Fruit fly (Drosophila melanogaster) whole organism, embryonic: Measurements from ENCODE around the gene Abl.

ENCODE experiments used
- C15 ChIP-seq: fragments of 200-800 bp; sonication (Bioruptor generic); IDR thresholded peaks from 3 replicates; pipeline ENCODE4 v1.3.6; 2022; ENCODE audit warnings: missing biosample characterization, missing genetic modification characterization
- CG10267 ChIP-seq: fragments of 200-800 bp; sonication (Bioruptor generic); optimal IDR thresholded peaks from 2 replicates; lab custom pipeline; 2018; ENCODE audit warnings: missing biosample characterization, mild to moderate bottlenecking, missing genetic modification characterization, moderate library complexity
- CG11504 ChIP-seq: fragments of 200-800 bp; sonication (Bioruptor generic); optimal IDR thresholded peaks from 3 replicates; lab custom pipeline; 2019; ENCODE audit warnings: missing biosample characterization, mild to moderate bottlenecking, missing genetic modification characterization, moderate library complexity
- CG12659 ChIP-seq: fragments of 200-800 bp; sonication (Bioruptor generic); optimal IDR thresholded peaks from 3 replicates; lab custom pipeline; 2017; ENCODE audit warnings: mild to moderate bottlenecking, missing biosample characterization, missing genetic modification reagents, missing genetic modification characterization
- CG12744 ChIP-seq: fragments of 200-800 bp; sonication (Bioruptor generic); optimal IDR thresholded peaks from 2 replicates; lab custom pipeline; 2016; ENCODE audit warnings: missing biosample characterization, missing genetic modification characterization
- CG13624 ChIP-seq: fragments of 200-800 bp; sonication (Bioruptor generic); optimal IDR thresholded peaks from 2 replicates; lab custom pipeline; 2016; ENCODE audit warnings: missing biosample characterization, missing genetic modification characterization
- CG14710 ChIP-seq: fragments of 200-800 bp; sonication (Bioruptor generic); optimal IDR thresholded peaks from 3 replicates; lab custom pipeline; 2019; ENCODE audit warnings: missing biosample characterization, mild to moderate bottlenecking, missing genetic modification characterization, moderate library complexity
- CG1529 ChIP-seq: fragments of 200-800 bp; sonication (Bioruptor generic); optimal IDR thresholded peaks from 3 replicates; lab custom pipeline; 2018; ENCODE audit warnings: missing biosample characterization, missing genetic modification characterization
- CG15514 ChIP-seq: fragments of 200-800 bp; sonication (Bioruptor generic); optimal IDR thresholded peaks from 3 replicates; lab custom pipeline; 2017; ENCODE audit warnings: missing biosample characterization, missing genetic modification characterization, mild to moderate bottlenecking, moderate library complexity, missing genetic modification reagents
- CG1603 ChIP-seq: fragments of 200-800 bp; sonication (Bioruptor generic); optimal IDR thresholded peaks from 2 replicates; lab custom pipeline; 2019; ENCODE audit warnings: missing biosample characterization, mild to moderate bottlenecking, missing genetic modification characterization, moderate library complexity
- CG16813 ChIP-seq: fragments of 200-800 bp; sonication (Bioruptor generic); IDR thresholded peaks from 3 replicates; pipeline ENCODE4 v1.3.6; 2022; ENCODE audit warnings: missing biosample characterization, missing genetic modification characterization; ENCODE audit not compliant: partially characterized antibody
- CG17612 ChIP-seq: fragments of 200-800 bp; sonication (Bioruptor generic); IDR thresholded peaks from 2 replicates; pipeline ENCODE4 v1.3.6; 2022; ENCODE audit warnings: missing biosample characterization, missing genetic modification characterization
- CG2120 ChIP-seq: fragments of 200-800 bp; sonication (Bioruptor generic); optimal IDR thresholded peaks from 3 replicates; lab custom pipeline; 2016; ENCODE audit warnings: missing biosample characterization, missing genetic modification characterization
- CG30020 ChIP-seq: fragments of 200-800 bp; optimal IDR thresholded peaks from 2 replicates; lab custom pipeline; 2019; ENCODE audit warnings: missing biosample characterization, mild to moderate bottlenecking, missing genetic modification characterization, moderate library complexity
- CG4617 ChIP-seq: fragments of 200-800 bp; sonication (Bioruptor generic); optimal IDR thresholded peaks from 3 replicates; lab custom pipeline; 2016; ENCODE audit warnings: missing biosample characterization, missing genetic modification characterization, borderline replicate concordance
- CG7271 ChIP-seq: fragments of 200-800 bp; sonication (Bioruptor generic); optimal IDR thresholded peaks from 2 replicates; lab custom pipeline; 2018; ENCODE audit warnings: missing biosample characterization, mild to moderate bottlenecking, missing genetic modification characterization, moderate library complexity
- CG8290 ChIP-seq, 3 experiments: fragments of 200-800 bp; sonication (Bioruptor generic); optimal IDR thresholded peaks; 2 replicates each; lab custom pipeline; 2016 to 2019; ENCODE audit warnings: missing biosample characterization in 3 of 3, missing genetic modification characterization in 3 of 3, mild to moderate bottlenecking in 2 of 3, moderate library complexity in 1 of 3
- CG9797 ChIP-seq: fragments of 200-800 bp; sonication (Bioruptor generic); optimal IDR thresholded peaks from 3 replicates; lab custom pipeline; 2018; ENCODE audit warnings: missing biosample characterization, mild to moderate bottlenecking, missing genetic modification characterization
- CHES-1-like ChIP-seq: fragments of 200-800 bp; sonication (Bioruptor generic); optimal IDR thresholded peaks from 2 replicates; lab custom pipeline; 2016; ENCODE audit warnings: missing biosample characterization, missing genetic modification characterization
- CTCF ChIP-seq: fragments of 200-800 bp; sonication (Bioruptor generic); optimal IDR thresholded peaks from 2 replicates; lab custom pipeline; 2017; ENCODE audit warnings: missing biosample characterization, mild to moderate bottlenecking, missing genetic modification characterization, moderate library complexity
- Doc3 ChIP-seq: fragments of 200-800 bp; sonication (Bioruptor generic); IDR thresholded peaks from 3 replicates; pipeline ENCODE4 v1.3.6; 2022; ENCODE audit warnings: missing biosample characterization, missing genetic modification characterization; ENCODE audit not compliant: partially characterized antibody
- Hr39 ChIP-seq: fragments of >200 bp; optimal IDR thresholded peaks from 2 replicates; lab custom pipeline; 2017
- MBD-R2 ChIP-seq: fragments of 200-800 bp; sonication (Bioruptor generic); IDR thresholded peaks from 2 replicates; pipeline ENCODE4 v1.3.6; 2022; ENCODE audit warnings: missing biosample characterization, missing genetic modification characterization
- Pdp1 ChIP-seq, 2 experiments: fragments of 200-800 bp; sonication (Bioruptor generic); optimal IDR thresholded peaks; 3 replicates each; lab custom pipeline; 2016; ENCODE audit warnings: missing biosample characterization in 2 of 2, missing genetic modification characterization in 2 of 2, mild to moderate bottlenecking in 1 of 2, moderate library complexity in 1 of 2
- Sox102F ChIP-seq: fragments of 200-800 bp; sonication (Bioruptor generic); optimal IDR thresholded peaks from 2 replicates; lab custom pipeline; 2018; ENCODE audit warnings: missing biosample characterization, mild to moderate bottlenecking, missing genetic modification characterization, moderate library complexity
- Sry-δ ChIP-seq: fragments of 200-800 bp; sonication (Bioruptor generic); optimal IDR thresholded peaks from 2 replicates; lab custom pipeline; 2016; ENCODE audit warnings: missing biosample characterization, missing genetic modification characterization
- Tbp ChIP-seq: fragments of >200 bp; optimal IDR thresholded peaks from 2 replicates; lab custom pipeline; 2018; ENCODE audit warnings: missing biosample characterization, missing genetic modification characterization
- YL-1 ChIP-seq: fragments of 200-800 bp; sonication (Bioruptor generic); optimal IDR thresholded peaks from 3 replicates; lab custom pipeline; 2017; ENCODE audit warnings: missing biosample characterization, mild to moderate bottlenecking, missing genetic modification characterization
- cad ChIP-seq: fragments of >200 bp; optimal IDR thresholded peaks from 2 replicates; lab custom pipeline; 2017; ENCODE audit warnings: missing biosample characterization, missing genetic modification characterization
- chif ChIP-seq, 2 experiments: fragments of 200-800 bp; sonication (Bioruptor generic); optimal IDR thresholded peaks; 3 replicates each; lab custom pipeline; 2016; ENCODE audit warnings: missing biosample characterization in 2 of 2, missing genetic modification characterization in 2 of 2
- crp ChIP-seq, 2 experiments: fragments of 200-800 bp; sonication (Bioruptor generic); optimal IDR thresholded peaks; 2 replicates in 1 of 2; 3 replicates in 1 of 2; lab custom pipeline; 2017; ENCODE audit warnings: missing biosample characterization in 2 of 2, missing genetic modification characterization in 2 of 2, mild to moderate bottlenecking in 1 of 2, moderate library complexity in 1 of 2
- fd64A ChIP-seq: fragments of 200-800 bp; sonication (Bioruptor generic); optimal IDR thresholded peaks from 3 replicates; lab custom pipeline; 2018; ENCODE audit warnings: missing biosample characterization, mild to moderate bottlenecking, missing genetic modification characterization
- gfzf ChIP-seq: fragments of 200-800 bp; sonication (Bioruptor generic); optimal IDR thresholded peaks from 2 replicates; lab custom pipeline; 2016; ENCODE audit warnings: missing biosample characterization, mild to moderate bottlenecking, missing genetic modification characterization, moderate library complexity
- inv ChIP-seq: fragments of 200-800 bp; sonication (Bioruptor generic); IDR thresholded peaks from 2 replicates; pipeline ENCODE4 v1.3.6; 2022; ENCODE audit warnings: missing biosample characterization, missing genetic modification characterization; ENCODE audit not compliant: partially characterized antibody
- nerfin-1 ChIP-seq: fragments of 200-800 bp; sonication (Bioruptor generic); optimal IDR thresholded peaks from 3 replicates; lab custom pipeline; 2019; ENCODE audit warnings: missing biosample characterization, mild to moderate bottlenecking, missing genetic modification characterization, moderate library complexity
- pan ChIP-seq, 4 experiments: fragments of >200 bp in 3 of 4; fragments of 200-800 bp in 1 of 4; sonication (Bioruptor generic) in 1 of 4; optimal IDR thresholded peaks in 3 of 4; IDR thresholded peaks in 1 of 4; 2 replicates each; pipeline versions ENCODE4 v1.3.6 to Lab custom; 2017 to 2022; ENCODE audit warnings: missing biosample characterization in 2 of 4, missing genetic modification characterization in 2 of 4, mixed read lengths in 1 of 4
- peb ChIP-seq: fragments of 200-800 bp; sonication (Bioruptor generic); IDR thresholded peaks from 2 replicates; pipeline ENCODE4 v1.3.6; 2022; ENCODE audit warnings: missing biosample characterization, missing genetic modification characterization
- pzg ChIP-seq: fragments of 200-800 bp; sonication (Bioruptor generic); optimal IDR thresholded peaks from 3 replicates; lab custom pipeline; 2018; ENCODE audit warnings: missing biosample characterization, mild to moderate bottlenecking, missing genetic modification characterization, moderate library complexity
- repo ChIP-seq: fragments of 200-800 bp; sonication (Bioruptor generic); optimal IDR thresholded peaks from 2 replicates; lab custom pipeline; 2016; ENCODE audit warnings: missing biosample characterization, missing genetic modification characterization
- ro ChIP-seq: fragments of 200-800 bp; sonication (Bioruptor generic); IDR thresholded peaks from 2 replicates; pipeline ENCODE4 v1.3.6; 2022; ENCODE audit warnings: missing biosample characterization, missing genetic modification characterization
- row ChIP-seq: fragments of 200-800 bp; sonication (Bioruptor generic); IDR thresholded peaks from 3 replicates; pipeline ENCODE4 v1.3.6; 2022; ENCODE audit warnings: missing biosample characterization, missing genetic modification characterization
- sd ChIP-seq: fragments of 200-800 bp; sonication (Bioruptor generic); optimal IDR thresholded peaks from 3 replicates; lab custom pipeline; 2018; ENCODE audit warnings: missing biosample characterization, mild to moderate bottlenecking, missing genetic modification characterization, moderate library complexity
- sisA ChIP-seq: fragments of 200-800 bp; sonication (Bioruptor generic); IDR thresholded peaks from 2 replicates; pipeline ENCODE4 v1.3.6; 2022; ENCODE audit warnings: missing biosample characterization, missing genetic modification characterization
- stwl ChIP-seq: fragments of 200-800 bp; sonication (Bioruptor generic); optimal IDR thresholded peaks from 3 replicates; lab custom pipeline; 2018; ENCODE audit warnings: missing biosample characterization, mild to moderate bottlenecking, missing genetic modification characterization, moderate library complexity
- sug ChIP-seq: fragments of 200-800 bp; optimal IDR thresholded peaks from 2 replicates; lab custom pipeline; 2019; ENCODE audit warnings: missing biosample characterization, mild to moderate bottlenecking, missing genetic modification characterization, moderate library complexity
- trem ChIP-seq: fragments of 200-800 bp; optimal IDR thresholded peaks from 3 replicates; lab custom pipeline; 2019; ENCODE audit warnings: missing biosample characterization, mild to moderate bottlenecking, missing genetic modification characterization, moderate library complexity
- twi ChIP-seq: fragments of 200-800 bp; optimal IDR thresholded peaks from 2 replicates; lab custom pipeline; 2019; ENCODE audit warnings: missing biosample characterization, mild to moderate bottlenecking, missing genetic modification characterization, moderate library complexity

Abl gene

DNA sequence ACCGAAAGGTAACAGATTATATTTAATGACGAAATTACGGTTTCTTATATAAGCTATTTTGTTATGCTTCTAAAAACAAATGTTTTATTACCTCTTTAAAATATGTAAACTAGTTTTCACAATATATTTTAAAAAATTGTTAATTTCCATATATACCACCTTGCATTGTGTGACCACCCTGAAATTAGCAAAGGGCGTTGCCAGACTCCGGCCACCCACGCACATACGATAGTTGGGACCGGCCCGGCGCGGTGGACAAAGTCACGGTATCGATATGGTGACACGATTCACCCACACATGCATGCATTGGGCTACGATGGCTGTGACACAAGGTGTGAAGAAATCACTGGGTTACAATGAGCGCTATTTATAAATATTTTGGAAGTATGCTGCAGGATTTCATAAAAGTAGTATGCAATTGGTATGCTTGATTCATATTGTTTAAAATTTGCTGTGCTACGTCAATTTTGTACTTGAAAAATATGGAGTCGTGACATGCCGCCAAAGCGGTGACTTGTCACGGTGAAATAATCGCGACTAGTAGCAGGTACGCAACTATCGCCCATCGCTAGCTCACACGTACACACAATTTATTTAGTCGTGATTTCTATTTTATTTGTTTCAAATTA is 59.6 kb downstream of the Abl start (continued):
- no peak for TF ChIP-seq Hr39 (lab: Kevin White, UChicago)
- TF ChIP-seq sisA (GFP tag; lab: Robert Waterston, UW), result peak; percentile 47
- no peak for TF ChIP-seq ro (GFP tag; lab: Robert Waterston, UW)
- TF ChIP-seq pan (optimal IDR thresholded peaks at IDR 0.05; lab: Kevin White, UChicago), result no peak
- peak in 1 of 2 experiments; percentile 76 for TF ChIP-seq pan (GFP tag; optimal IDR thresholded peaks at IDR 0.05 in 1 of 2, IDR thresholded peaks at IDR 0.05 in 1 of 2)
- TF ChIP-seq fd64A (GFP tag; lab: Kevin White, UChicago), result no peak
- no peak for TF ChIP-seq C15 (GFP tag; lab: Robert Waterston, UW)
- no peak for TF ChIP-seq CG17612 (GFP tag; lab: Robert Waterston, UW)
- peak; percentile 18 for TF ChIP-seq CG1529 (GFP tag; lab: Kevin White, UChicago)

DNA sequence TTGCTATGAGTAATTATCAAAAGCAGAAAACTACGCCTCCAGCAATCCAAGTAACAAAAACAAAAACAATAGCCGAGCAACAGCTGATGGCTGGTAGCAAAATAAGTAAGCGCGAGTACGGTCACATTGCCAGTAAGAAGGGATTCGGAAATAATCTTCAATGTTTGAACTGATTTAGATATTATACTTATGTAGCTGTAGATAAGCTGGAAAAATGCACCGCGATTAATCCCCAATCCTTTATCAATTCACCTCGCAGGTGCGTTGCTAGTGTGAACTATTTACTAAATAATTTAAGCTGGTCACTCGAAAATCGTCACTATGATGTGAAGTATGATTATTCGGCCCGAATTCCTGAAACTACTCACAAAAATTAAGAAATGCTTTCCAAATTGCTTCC is 60.7 kb downstream of the Abl start, which contains the start of the genes Syx8 and CG32163:
Gene Syx8, minus strand, starts transcription at position 69 of the 400 bp plus-strand sequence.
Gene CG32163, plus strand, starts transcription at position 169 of the 400 bp plus-strand sequence.
- TF ChIP-seq nerfin-1 (tag; lab: Kevin White, UChicago) (peak; percentile 9), CG15514 (GFP tag; lab: Kevin White, UChicago) (peak; percentile 51), twi (tag; lab: Kevin White, UChicago) (no peak), CG12659 (GFP tag; lab: Kevin White, UChicago) (peak; percentile 32), YL-1 (GFP tag; lab: Kevin White, UChicago) (peak; percentile 49), Pdp1 (GFP tag; optimal IDR thresholded peaks at IDR 0.05; lab: Kevin White, UChicago) (peak in 1 of 2 experiments; percentile 8), CG1603 (tag; lab: Kevin White, UChicago) (peak; percentile 55), sug (tag; lab: Kevin White, UChicago) (peak; percentile 30), CG7271 (tag; lab: Kevin White, UChicago) (no peak), gfzf (GFP tag; lab: Kevin White, UChicago) (peak; percentile 77), chif (GFP tag; optimal IDR thresholded peaks at IDR 0.05; lab: Kevin White, UChicago) (peak in 1 of 2 experiments; percentile 0), sd (tag; lab: Kevin White, UChicago) (peak; percentile 62), CG10267 (peak; percentile 33), crp (GFP tag; optimal IDR thresholded peaks at IDR 0.05; lab: Kevin White, UChicago) (peak; percentile 26 to 89), CG4617 (GFP tag; lab: Kevin White, UChicago) (peak; percentile 41), CG12744 (GFP tag; lab: Kevin White, UChicago) (no peak), Doc3 (GFP tag; lab: Robert Waterston, UW) (0 out of 3 replicates have a peak, but pooled peaks have one; percentile 31), CHES-1-like (GFP tag; lab: Kevin White, UChicago) (peak; percentile 5), repo (GFP tag; lab: Kevin White, UChicago) (no peak), CTCF (GFP tag; lab: Kevin White, UChicago) (peak; percentile 7), Tbp (GFP tag; lab: Kevin White, UChicago) (no peak), CG30020 (tag; lab: Kevin White, UChicago) (peak; percentile 13), Sox102F (no peak), CG2120 (GFP tag; lab: Kevin White, UChicago) (no peak), cad (GFP tag; lab: Kevin White, UChicago) (no peak), stwl (tag; lab: Kevin White, UChicago) (peak; percentile 46), CG9797 (GFP tag; lab: Kevin White, UChicago) (peak; percentile 82), row (GFP tag; lab: Robert Waterston, UW) (peak; percentile 56), CG8290 (GFP tag; optimal IDR thresholded peaks at IDR 0.05; lab: Kevin White, UChicago) (no peak), CG8290 (tag; optimal IDR thresholded peaks at IDR 0.05; lab: Kevin White, UChicago) (peak in 1 of 2 experiments; percentile 26), peb (no peak), CG11504 (tag; lab: Kevin White, UChicago) (no peak), Sry-δ (GFP tag; lab: Kevin White, UChicago) (peak; percentile 36), inv (no peak), MBD-R2 (GFP tag; lab: Robert Waterston, UW) (peak; percentile 91), CG16813 (0 out of 3 replicates have a peak, but pooled peaks have one; percentile 41), CG14710 (tag; lab: Kevin White, UChicago) (peak; percentile 39), pzg (GFP tag; lab: Kevin White, UChicago) (peak; percentile 61), trem (tag; lab: Kevin White, UChicago) (peak; percentile 48), CG13624 (peak; percentile 11)
